Fruit fly (Drosophila melanogaster) whole organism, embryonic: ENCODE measurements around the gene Ripalpha.

Experiments used
- B-H2 ChIP-seq: fragments of 200-800 bp; sonication (Bioruptor generic); optimal IDR thresholded peaks from 2 replicates; lab custom pipeline; 2018; ENCODE audit warnings: missing biosample characterization, mild to moderate bottlenecking, missing genetic modification characterization
- BEAF-32 ChIP-seq: fragments of 200-800 bp; sonication (Bioruptor generic); optimal IDR thresholded peaks from 3 replicates; lab custom pipeline; 2017; ENCODE audit warnings: missing biosample characterization, missing genetic modification characterization, mild to moderate bottlenecking, moderate library complexity, missing genetic modification reagents
- CG10209 ChIP-seq: fragments of 200-800 bp; sonication (Bioruptor generic); optimal IDR thresholded peaks from 3 replicates; lab custom pipeline; 2017; ENCODE audit warnings: missing biosample characterization, mild to moderate bottlenecking, missing genetic modification characterization, missing genetic modification reagents
- CG10267 ChIP-seq: fragments of 200-800 bp; sonication (Bioruptor generic); optimal IDR thresholded peaks from 2 replicates; lab custom pipeline; 2018; ENCODE audit warnings: missing biosample characterization, mild to moderate bottlenecking, missing genetic modification characterization, moderate library complexity
- CG11085 ChIP-seq: fragments of 200-800 bp; sonication (Bioruptor generic); IDR thresholded peaks from 2 replicates; pipeline ENCODE4 v1.3.6; 2022; ENCODE audit warnings: missing biosample characterization, missing genetic modification characterization
- CG11398 ChIP-seq: fragments of 200-800 bp; sonication (Bioruptor generic); optimal IDR thresholded peaks from 2 replicates; lab custom pipeline; 2016; ENCODE audit warnings: missing biosample characterization, missing genetic modification characterization
- CG13424 ChIP-seq: fragments of 200-800 bp; sonication (Bioruptor generic); optimal IDR thresholded peaks from 2 replicates; lab custom pipeline; 2019; ENCODE audit warnings: missing biosample characterization, mild to moderate bottlenecking, missing genetic modification characterization, moderate library complexity
- CG1602 ChIP-seq: fragments of 200-800 bp; sonication (Bioruptor generic); optimal IDR thresholded peaks from 3 replicates; lab custom pipeline; 2016; ENCODE audit warnings: missing biosample characterization, missing genetic modification characterization
- CG1603 ChIP-seq: fragments of 200-800 bp; sonication (Bioruptor generic); optimal IDR thresholded peaks from 2 replicates; lab custom pipeline; 2019; ENCODE audit warnings: missing biosample characterization, mild to moderate bottlenecking, missing genetic modification characterization, moderate library complexity
- CG32532 ChIP-seq: fragments of 200-800 bp; sonication (Bioruptor generic); IDR thresholded peaks from 2 replicates; pipeline ENCODE4 v1.3.6; 2022; ENCODE audit warnings: missing biosample characterization, missing genetic modification characterization
- CG4360 ChIP-seq: fragments of 200-800 bp; sonication (Bioruptor generic); IDR thresholded peaks from 2 replicates; pipeline ENCODE4 v1.3.6; 2022; ENCODE audit warnings: missing biosample characterization, missing genetic modification characterization
- CG4404 ChIP-seq: fragments of 200-800 bp; sonication (Bioruptor generic); IDR thresholded peaks from 2 replicates; pipeline ENCODE4 v1.3.6; 2022; ENCODE audit warnings: missing biosample characterization, missing genetic modification characterization
- CG6683 ChIP-seq: fragments of 200-800 bp; sonication (Bioruptor generic); optimal IDR thresholded peaks from 2 replicates; lab custom pipeline; 2017; ENCODE audit warnings: missing biosample characterization, mild to moderate bottlenecking, missing genetic modification characterization, missing genetic modification reagents
- CG7786 ChIP-seq: fragments of 200-800 bp; sonication (Bioruptor generic); optimal IDR thresholded peaks from 2 replicates; lab custom pipeline; 2016; ENCODE audit warnings: missing biosample characterization, missing genetic modification characterization
- CG8359 ChIP-seq: fragments of 200-800 bp; sonication (Bioruptor generic); optimal IDR thresholded peaks from 2 replicates; lab custom pipeline; 2017; ENCODE audit warnings: missing biosample characterization, mild to moderate bottlenecking, missing genetic modification characterization, borderline replicate concordance
- CG8388 ChIP-seq: fragments of 200-800 bp; sonication (Bioruptor generic); optimal IDR thresholded peaks from 2 replicates; lab custom pipeline; 2019; ENCODE audit warnings: missing biosample characterization, mild to moderate bottlenecking, missing genetic modification characterization, moderate library complexity
- CG8924 ChIP-seq: fragments of 200-800 bp; optimal IDR thresholded peaks from 3 replicates; lab custom pipeline; 2019; ENCODE audit warnings: missing biosample characterization, mild to moderate bottlenecking, missing genetic modification characterization, moderate library complexity
- CG9437 ChIP-seq: fragments of 200-800 bp; sonication (Bioruptor generic); optimal IDR thresholded peaks from 2 replicates; lab custom pipeline; 2018; ENCODE audit warnings: missing biosample characterization, mild to moderate bottlenecking, missing genetic modification characterization
- CG9727 ChIP-seq: fragments of 200-800 bp; sonication (Bioruptor generic); optimal IDR thresholded peaks from 3 replicates; lab custom pipeline; 2017; ENCODE audit warnings: missing biosample characterization, mild to moderate bottlenecking, missing genetic modification characterization
- CG9797 ChIP-seq: fragments of 200-800 bp; sonication (Bioruptor generic); optimal IDR thresholded peaks from 3 replicates; lab custom pipeline; 2018; ENCODE audit warnings: missing biosample characterization, mild to moderate bottlenecking, missing genetic modification characterization
- Dad ChIP-seq: fragments of 200-800 bp; sonication (Bioruptor generic); optimal IDR thresholded peaks from 3 replicates; lab custom pipeline; 2016; ENCODE audit warnings: missing biosample characterization, missing genetic modification characterization
- Doc2 ChIP-seq: fragments of 200-800 bp; sonication (Bioruptor generic); IDR thresholded peaks from 2 replicates; pipeline ENCODE4 v1.3.6; 2022; ENCODE audit warnings: missing biosample characterization, missing genetic modification characterization
- HLH4C ChIP-seq: fragments of 200-800 bp; sonication (Bioruptor generic); IDR thresholded peaks from 3 replicates; pipeline ENCODE4 v1.3.6; 2022; ENCODE audit warnings: missing biosample characterization, missing genetic modification characterization; ENCODE audit not compliant: partially characterized antibody
- Hand ChIP-seq: fragments of 200-800 bp; sonication (Bioruptor generic); optimal IDR thresholded peaks from 2 replicates; lab custom pipeline; 2017; ENCODE audit warnings: mild to moderate bottlenecking, missing biosample characterization, missing genetic modification reagents, missing genetic modification characterization
- Hmr ChIP-seq: fragments of 200-800 bp; sonication (Bioruptor generic); optimal IDR thresholded peaks from 3 replicates; lab custom pipeline; 2017; ENCODE audit warnings: mild to moderate bottlenecking, missing biosample characterization, missing genetic modification reagents, missing genetic modification characterization
- Hsf ChIP-seq: fragments of 200-800 bp; sonication (Bioruptor generic); optimal IDR thresholded peaks from 3 replicates; lab custom pipeline; 2016; ENCODE audit warnings: missing biosample characterization, missing genetic modification characterization
- Jarid2 ChIP-seq: fragments of 200-800 bp; sonication (Bioruptor generic); optimal IDR thresholded peaks from 3 replicates; lab custom pipeline; 2017; ENCODE audit warnings: mild to moderate bottlenecking, missing biosample characterization, missing genetic modification reagents, missing genetic modification characterization
- MESR4 ChIP-seq: fragments of 200-800 bp; sonication (Bioruptor generic); optimal IDR thresholded peaks from 2 replicates; lab custom pipeline; 2018; ENCODE audit warnings: missing biosample characterization, mild to moderate bottlenecking, missing genetic modification characterization, moderate library complexity
- MTF-1 ChIP-seq: fragments of 200-800 bp; sonication (Bioruptor generic); optimal IDR thresholded peaks from 2 replicates; lab custom pipeline; 2018; ENCODE audit warnings: missing biosample characterization, mild to moderate bottlenecking, missing genetic modification characterization, borderline replicate concordance
- Mes4 ChIP-seq: fragments of 200-800 bp; sonication (Bioruptor generic); optimal IDR thresholded peaks from 2 replicates; lab custom pipeline; 2016; ENCODE audit warnings: missing biosample characterization, missing genetic modification characterization
- Mrtf ChIP-seq: fragments of 200-800 bp; sonication (Bioruptor generic); IDR thresholded peaks from 3 replicates; pipeline ENCODE4 v1.3.6; 2022; ENCODE audit warnings: missing biosample characterization, missing genetic modification characterization
- Myb ChIP-seq: fragments of 200-800 bp; sonication (Bioruptor generic); optimal IDR thresholded peaks from 2 replicates; lab custom pipeline; 2016; ENCODE audit warnings: missing biosample characterization, missing genetic modification characterization
- Nf-YC ChIP-seq: fragments of 200-800 bp; optimal IDR thresholded peaks from 3 replicates; lab custom pipeline; 2019; ENCODE audit warnings: missing biosample characterization, mild to moderate bottlenecking, missing genetic modification characterization, moderate library complexity
- Oaz ChIP-seq: fragments of 200-800 bp; sonication (Bioruptor generic); IDR thresholded peaks from 2 replicates; pipeline ENCODE4 v1.3.6; 2022; ENCODE audit warnings: missing biosample characterization, missing genetic modification characterization
- Pdp1 ChIP-seq, 2 experiments: fragments of 200-800 bp; sonication (Bioruptor generic); optimal IDR thresholded peaks; 3 replicates each; lab custom pipeline; 2016; ENCODE audit warnings: missing biosample characterization in 2 of 2, missing genetic modification characterization in 2 of 2, mild to moderate bottlenecking in 1 of 2, moderate library complexity in 1 of 2
- Trl ChIP-seq, 3 experiments: fragments of >200 bp in 2 of 3; fragments of 200-800 bp in 1 of 3; sonication (Bioruptor generic) in 1 of 3; optimal IDR thresholded peaks; 2 replicates in 1 of 3; 3 replicates in 2 of 3; lab custom pipeline; 2016 to 2017; ENCODE audit warnings: missing biosample characterization in 1 of 3, missing genetic modification characterization in 1 of 3
- abd-A ChIP-seq: fragments of 200-800 bp; sonication (Bioruptor generic); optimal IDR thresholded peaks from 3 replicates; lab custom pipeline; 2019; ENCODE audit warnings: missing biosample characterization, mild to moderate bottlenecking, missing genetic modification characterization, moderate library complexity
- en ChIP-seq: fragments of 200-800 bp; sonication (Bioruptor generic); optimal IDR thresholded peaks from 2 replicates; lab custom pipeline; 2016; ENCODE audit warnings: missing biosample characterization, missing genetic modification characterization
- esg ChIP-seq: fragments of 200-800 bp; sonication (Bioruptor generic); conservative IDR thresholded peaks from 2 replicates; pipeline ENCODE4 v1.3.6; 2022; ENCODE audit warnings: missing biosample characterization, missing genetic modification characterization
- gcm ChIP-seq: fragments of 200-800 bp; sonication (Bioruptor generic); optimal IDR thresholded peaks from 2 replicates; lab custom pipeline; 2019; ENCODE audit warnings: missing biosample characterization, mild to moderate bottlenecking, missing genetic modification characterization, moderate library complexity
- grn ChIP-seq: fragments of 200-800 bp; sonication (Bioruptor generic); optimal IDR thresholded peaks from 3 replicates; lab custom pipeline; 2017; ENCODE audit warnings: missing biosample characterization, missing genetic modification characterization
- hth ChIP-seq: fragments of >200 bp; optimal IDR thresholded peaks from 2 replicates; lab custom pipeline; 2017; ENCODE audit warnings: inconsistent platforms
- ind ChIP-seq: fragments of 200-800 bp; sonication (Bioruptor generic); optimal IDR thresholded peaks from 3 replicates; lab custom pipeline; 2016; ENCODE audit warnings: missing biosample characterization, missing genetic modification characterization
- maf-S ChIP-seq: fragments of 200-800 bp; sonication (Bioruptor generic); optimal IDR thresholded peaks from 2 replicates; lab custom pipeline; 2016; ENCODE audit warnings: missing biosample characterization, missing genetic modification characterization
- nerfin-1 ChIP-seq: fragments of 200-800 bp; sonication (Bioruptor generic); optimal IDR thresholded peaks from 3 replicates; lab custom pipeline; 2019; ENCODE audit warnings: missing biosample characterization, mild to moderate bottlenecking, missing genetic modification characterization, moderate library complexity
- nom ChIP-seq: fragments of 200-800 bp; sonication (Bioruptor generic); optimal IDR thresholded peaks from 2 replicates; lab custom pipeline; 2017; ENCODE audit warnings: missing biosample characterization, missing genetic modification characterization, mild to moderate bottlenecking, moderate library complexity, missing genetic modification reagents
- onecut ChIP-seq: fragments of 200-800 bp; sonication (Bioruptor generic); IDR thresholded peaks from 2 replicates; pipeline ENCODE4 v1.3.6; 2022; ENCODE audit warnings: missing biosample characterization, missing genetic modification characterization
- p53 ChIP-seq: fragments of 200-800 bp; sonication (Bioruptor generic); optimal IDR thresholded peaks from 2 replicates; lab custom pipeline; 2016; ENCODE audit warnings: missing biosample characterization, missing genetic modification characterization
- stc ChIP-seq: fragments of 200-800 bp; sonication (Bioruptor generic); IDR thresholded peaks from 2 replicates; pipeline ENCODE4 v1.3.6; 2022; ENCODE audit warnings: missing biosample characterization, missing genetic modification characterization
- tgo ChIP-seq: fragments of 200-800 bp; sonication (Bioruptor generic); IDR thresholded peaks from 3 replicates; pipeline ENCODE4 v1.3.6; 2022; ENCODE audit warnings: missing biosample characterization, missing genetic modification characterization
- twi ChIP-seq: fragments of 200-800 bp; optimal IDR thresholded peaks from 2 replicates; lab custom pipeline; 2019; ENCODE audit warnings: missing biosample characterization, mild to moderate bottlenecking, missing genetic modification characterization, moderate library complexity

Ripalpha gene

DNA sequence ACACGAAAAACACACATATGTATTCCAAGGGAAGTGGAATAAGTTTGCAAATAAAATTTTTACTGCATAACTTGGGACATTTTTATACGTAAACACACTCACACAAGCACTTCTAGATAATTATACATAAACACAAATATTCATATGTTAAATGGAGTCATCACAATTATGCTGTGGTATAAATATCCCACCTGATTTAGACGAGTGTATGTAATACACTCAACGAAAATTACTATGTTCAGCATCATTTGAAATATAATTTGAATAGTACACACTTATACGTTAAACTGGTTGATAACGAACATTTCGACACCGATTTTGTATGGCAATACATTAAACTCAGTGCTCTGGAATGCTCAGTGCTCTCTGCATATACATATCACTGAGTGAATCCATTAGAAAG lies 30.3 kb upstream of the Ripalpha start (continued):
- TF ChIP-seq Hmr (GFP tag; lab: Kevin White, UChicago): no peak
- no peak for TF ChIP-seq CG11085 (GFP tag; lab: Robert Waterston, UW)
- TF ChIP-seq maf-S (GFP tag; lab: Kevin White, UChicago): no peak
- no peak for TF ChIP-seq CG11398 (GFP tag; lab: Kevin White, UChicago)
- peak; percentile 6 for TF ChIP-seq CG13424 (tag; lab: Kevin White, UChicago)
- TF ChIP-seq CG32532 (GFP tag; lab: Robert Waterston, UW): no peak; the same call in 1 of the 2 replicates
- no peak for TF ChIP-seq hth (lab: Kevin White, UChicago)
- no peak for TF ChIP-seq Oaz (GFP tag; lab: Robert Waterston, UW)
- TF ChIP-seq stc (GFP tag; lab: Robert Waterston, UW): no peak
- TF ChIP-seq Pdp1 (GFP tag; optimal IDR thresholded peaks at IDR 0.05; lab: Kevin White, UChicago): peak in 1 of 2 experiments; percentile 28
- no peak for TF ChIP-seq Hsf (GFP tag; lab: Kevin White, UChicago)
- no peak for TF ChIP-seq gcm (GFP tag; lab: Kevin White, UChicago)
- no peak for TF ChIP-seq en (GFP tag; lab: Kevin White, UChicago)
- no peak for TF ChIP-seq BEAF-32 (GFP tag; lab: Kevin White, UChicago)
- TF ChIP-seq CG8924 (tag; lab: Kevin White, UChicago): peak; percentile 44
- no peak for TF ChIP-seq CG10267 (tag; lab: Kevin White, UChicago)
- no peak for TF ChIP-seq nom (GFP tag; lab: Kevin White, UChicago)
- no peak for TF ChIP-seq twi
- TF ChIP-seq CG6683: no peak
- TF ChIP-seq CG9437 (GFP tag; lab: Kevin White, UChicago): no peak
- TF ChIP-seq onecut: no peak
- TF ChIP-seq CG9797 (GFP tag; lab: Kevin White, UChicago): no peak
- no peak for TF ChIP-seq HLH4C (GFP tag; lab: Robert Waterston, UW)
- no peak for TF ChIP-seq Hand (GFP tag; lab: Kevin White, UChicago)
- no peak for TF ChIP-seq CG8388 (GFP tag; lab: Kevin White, UChicago)
- TF ChIP-seq Mrtf (GFP tag; lab: Robert Waterston, UW): no peak
- TF ChIP-seq CG4404: no peak
- no peak for TF ChIP-seq CG1602
- no peak for TF ChIP-seq MTF-1
- TF ChIP-seq Jarid2: no peak
- no peak for TF ChIP-seq Dad (GFP tag; lab: Kevin White, UChicago)
- TF ChIP-seq CG9727: peak; percentile 19
- no peak for TF ChIP-seq tgo (GFP tag; lab: Robert Waterston, UW)
- TF ChIP-seq p53: no peak
- TF ChIP-seq grn: no peak
- TF ChIP-seq Myb (GFP tag; lab: Kevin White, UChicago): no peak
- TF ChIP-seq CG1603 (tag; lab: Kevin White, UChicago): no peak
- peak in 1 of 2 experiments; percentile 7 for TF ChIP-seq Trl (optimal IDR thresholded peaks at IDR 0.05; lab: Kevin White, UChicago)
- peak; percentile 35 for TF ChIP-seq Trl (GFP tag; optimal IDR thresholded peaks at IDR 0.05; lab: Kevin White, UChicago)
- TF ChIP-seq nerfin-1 (tag; lab: Kevin White, UChicago): peak; percentile 60
- 0 out of 2 replicates have a peak, but pooled peaks have one; percentile 12 for TF ChIP-seq esg (GFP tag; lab: Robert Waterston, UW)
- TF ChIP-seq Mes4: no peak
- no peak for TF ChIP-seq Nf-YC (tag; lab: Kevin White, UChicago)
- no peak for TF ChIP-seq CG4360
- no peak for TF ChIP-seq CG8359 (GFP tag; lab: Kevin White, UChicago)
- no peak for TF ChIP-seq MESR4 (GFP tag; lab: Kevin White, UChicago)
- TF ChIP-seq Doc2 (GFP tag; lab: Robert Waterston, UW): no peak
- no peak for TF ChIP-seq abd-A
- no peak for TF ChIP-seq B-H2 (GFP tag; lab: Kevin White, UChicago)
- TF ChIP-seq CG7786 (GFP tag; lab: Kevin White, UChicago): no peak
- TF ChIP-seq ind: peak; percentile 36
- TF ChIP-seq CG10209: no peak
